Fruit fly (Drosophila melanogaster): ENCODE results near the gene pes.

The pes gene

DNA sequence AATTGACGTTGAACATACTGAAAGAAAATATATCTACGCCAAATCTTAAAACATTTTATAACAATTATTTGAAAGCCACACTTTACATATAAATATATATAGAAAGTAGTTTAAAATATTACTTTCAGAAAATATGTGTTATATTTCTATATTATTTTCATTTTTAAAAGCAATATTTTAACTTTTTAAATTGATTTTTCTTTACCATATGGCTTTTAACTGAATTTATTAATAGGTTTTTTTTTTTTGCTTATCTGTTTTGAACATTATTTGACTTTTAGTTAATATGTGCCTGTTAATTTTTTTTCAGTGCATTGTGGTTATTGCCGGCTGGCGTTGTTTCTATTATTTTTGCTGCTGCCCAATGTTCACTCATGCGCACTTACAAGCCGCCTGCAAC, 25.9 kb downstream of the pes start:
- TF ChIP-seq gl (tag; optimal IDR thresholded peaks at IDR 0.05) (no peak), CG13204 (GFP tag; optimal IDR thresholded peaks at IDR 0.05) (no peak), CG8301 (tag; optimal IDR thresholded peaks at IDR 0.05) (peak; percentile 57), CG9948 (tag; optimal IDR thresholded peaks at IDR 0.05) (peak; percentile 59), CG15710 (tag; optimal IDR thresholded peaks at IDR 0.05) (peak; percentile 32), CG17806 (tag; optimal IDR thresholded peaks at IDR 0.05) (peak; percentile 43), D1 (tag; optimal IDR thresholded peaks at IDR 0.05) (peak; percentile 63), rn (GFP tag; IDR thresholded peaks at IDR 0.05) (no peak), CG34367 (tag; optimal IDR thresholded peaks at IDR 0.05) (no peak), Pif1B (GFP tag; optimal IDR thresholded peaks at IDR 0.05) (no peak), EcR (GFP tag; optimal IDR thresholded peaks at IDR 0.05) (no peak), CG10348 (GFP tag; IDR thresholded peaks at IDR 0.05) (no peak), Snoo (tag; optimal IDR thresholded peaks at IDR 0.05) (no peak), CG8159 (tag; optimal IDR thresholded peaks at IDR 0.05) (peak; percentile 73), Pif1A (GFP tag; optimal IDR thresholded peaks at IDR 0.05) (no peak), CG32121 (GFP tag; IDR thresholded peaks at IDR 0.05) (peak; percentile 41; the same call in 1 of the 2 replicates), fd96Ca (GFP tag; IDR thresholded peaks at IDR 0.05) (no peak), CG12605 (GFP tag; IDR thresholded peaks at IDR 0.05) (no peak), Ets98B (GFP tag; IDR thresholded peaks at IDR 0.05) (peak; percentile 39; the same call in 1 of the 2 replicates), CG4496 (GFP tag; IDR thresholded peaks at IDR 0.05) (0 out of 3 replicates have a peak, but pooled peaks have one; percentile 23), CG14655 (GFP tag; optimal IDR thresholded peaks at IDR 0.05) (peak; percentile 64)

DNA sequence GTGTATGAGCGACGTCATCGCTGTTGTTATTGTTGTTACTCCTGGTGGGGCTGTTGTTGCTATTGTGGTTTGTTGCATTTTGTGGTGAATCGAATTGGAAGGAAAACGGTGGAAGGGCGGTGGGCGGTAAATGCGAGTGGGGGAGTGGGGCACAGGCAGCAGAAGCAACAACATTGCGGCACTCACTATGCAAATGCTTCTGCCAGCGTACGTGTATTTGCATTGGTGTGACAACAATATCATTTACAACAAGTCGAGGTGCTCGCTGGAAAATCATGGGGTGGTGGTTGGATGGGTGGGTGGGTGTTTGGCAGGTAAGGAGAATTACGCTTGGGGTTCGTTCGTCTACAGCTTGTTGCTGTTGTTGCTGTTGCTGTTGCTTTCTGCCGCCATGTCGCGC, 26.3 kb downstream of the pes start:
- TF ChIP-seq CG4496 (GFP tag; IDR thresholded peaks at IDR 0.05) (0 out of 3 replicates have a peak, but pooled peaks have one; percentile 14), CG9948 (tag; optimal IDR thresholded peaks at IDR 0.05) (no peak)

DNA sequence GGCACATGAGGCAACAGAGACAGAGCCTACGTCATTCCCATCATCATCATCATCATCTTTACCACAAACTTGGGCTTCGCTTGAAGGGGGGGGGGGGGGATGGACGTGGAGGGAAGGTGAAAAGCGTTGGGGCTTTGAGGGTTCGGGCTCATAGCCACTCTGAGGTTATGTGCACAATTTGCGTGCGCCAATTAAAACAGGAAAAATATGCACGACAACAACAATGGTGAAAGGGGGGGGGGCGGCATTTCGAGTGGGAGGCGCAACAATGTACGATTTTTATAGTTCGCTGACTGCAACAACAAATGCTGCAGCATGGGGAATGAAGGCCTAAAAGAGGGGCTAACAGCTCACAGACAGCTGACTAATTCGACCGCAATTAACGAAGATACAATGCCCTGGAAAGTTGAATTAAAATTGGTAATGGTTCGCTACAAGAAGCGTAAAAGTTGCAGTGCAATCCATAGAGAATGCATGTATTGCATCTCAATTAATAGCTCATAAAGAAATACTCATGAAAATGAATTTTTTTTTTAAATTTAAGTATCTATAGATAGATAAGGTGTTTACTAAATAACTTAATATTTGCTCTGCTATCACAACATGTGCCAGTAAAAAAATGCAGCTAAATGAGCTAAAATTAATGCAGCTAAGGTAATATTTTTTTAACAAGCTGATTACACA, 27.0 kb downstream of the pes start:
- TF ChIP-seq CG17806 (tag; optimal IDR thresholded peaks at IDR 0.05) = no peak
- no peak for TF ChIP-seq Pif1B (GFP tag; optimal IDR thresholded peaks at IDR 0.05)
- no peak for TF ChIP-seq CG8159 (tag; optimal IDR thresholded peaks at IDR 0.05)
- TF ChIP-seq CG10348 (GFP tag; IDR thresholded peaks at IDR 0.05) = no peak
- peak; percentile 25 for TF ChIP-seq CG14655 (GFP tag; optimal IDR thresholded peaks at IDR 0.05)
- no peak for TF ChIP-seq gl (tag; optimal IDR thresholded peaks at IDR 0.05)
- TF ChIP-seq rn (GFP tag; IDR thresholded peaks at IDR 0.05) = no peak
- peak; percentile 35 for TF ChIP-seq EcR (GFP tag; optimal IDR thresholded peaks at IDR 0.05)
- no peak for TF ChIP-seq CG32121 (GFP tag; IDR thresholded peaks at IDR 0.05)
- TF ChIP-seq Snoo (tag; optimal IDR thresholded peaks at IDR 0.05) = no peak
- TF ChIP-seq D1 (tag; optimal IDR thresholded peaks at IDR 0.05) = no peak
- TF ChIP-seq Pif1A (GFP tag; optimal IDR thresholded peaks at IDR 0.05) = no peak
- no peak for TF ChIP-seq CG12605 (GFP tag; IDR thresholded peaks at IDR 0.05)

DNA sequence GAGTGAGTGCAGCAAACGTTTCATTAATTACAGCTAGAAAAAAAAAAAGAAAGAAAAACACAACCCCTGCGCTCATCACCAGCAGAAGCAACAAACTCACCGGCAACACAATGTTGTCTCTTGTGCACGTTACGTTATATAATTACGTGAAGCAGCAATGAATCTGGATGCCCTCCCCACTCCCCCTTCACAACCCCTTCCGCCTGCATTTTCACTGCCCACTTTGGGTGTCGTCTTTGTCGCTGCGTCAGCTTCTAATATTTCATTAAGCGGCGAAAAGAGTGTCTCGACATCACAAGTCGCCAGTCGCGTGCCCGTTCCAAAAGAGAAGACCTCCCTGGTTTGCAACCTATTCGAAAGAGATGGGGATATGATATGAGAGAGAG, 27.5 kb downstream of the pes start:
- TF ChIP-seq CG10348 (GFP tag; IDR thresholded peaks at IDR 0.05) (no peak), Pif1A (GFP tag; optimal IDR thresholded peaks at IDR 0.05) (no peak), CG32121 (GFP tag; IDR thresholded peaks at IDR 0.05) (no peak), rn (GFP tag; IDR thresholded peaks at IDR 0.05) (no peak), CG9948 (tag; optimal IDR thresholded peaks at IDR 0.05) (no peak), CG14655 (GFP tag; optimal IDR thresholded peaks at IDR 0.05) (no peak), CG8301 (tag; optimal IDR thresholded peaks at IDR 0.05) (no peak), Snoo (tag; optimal IDR thresholded peaks at IDR 0.05) (no peak), CG12605 (GFP tag; IDR thresholded peaks at IDR 0.05) (no peak), Ets98B (GFP tag; IDR thresholded peaks at IDR 0.05) (no peak), CG13204 (GFP tag; optimal IDR thresholded peaks at IDR 0.05) (no peak), fd96Ca (GFP tag; IDR thresholded peaks at IDR 0.05) (no peak), gl (tag; optimal IDR thresholded peaks at IDR 0.05) (no peak), CG4496 (GFP tag; IDR thresholded peaks at IDR 0.05) (no peak), Pif1B (GFP tag; optimal IDR thresholded peaks at IDR 0.05) (no peak), CG15710 (tag; optimal IDR thresholded peaks at IDR 0.05) (no peak), D1 (tag; optimal IDR thresholded peaks at IDR 0.05) (no peak)

DNA sequence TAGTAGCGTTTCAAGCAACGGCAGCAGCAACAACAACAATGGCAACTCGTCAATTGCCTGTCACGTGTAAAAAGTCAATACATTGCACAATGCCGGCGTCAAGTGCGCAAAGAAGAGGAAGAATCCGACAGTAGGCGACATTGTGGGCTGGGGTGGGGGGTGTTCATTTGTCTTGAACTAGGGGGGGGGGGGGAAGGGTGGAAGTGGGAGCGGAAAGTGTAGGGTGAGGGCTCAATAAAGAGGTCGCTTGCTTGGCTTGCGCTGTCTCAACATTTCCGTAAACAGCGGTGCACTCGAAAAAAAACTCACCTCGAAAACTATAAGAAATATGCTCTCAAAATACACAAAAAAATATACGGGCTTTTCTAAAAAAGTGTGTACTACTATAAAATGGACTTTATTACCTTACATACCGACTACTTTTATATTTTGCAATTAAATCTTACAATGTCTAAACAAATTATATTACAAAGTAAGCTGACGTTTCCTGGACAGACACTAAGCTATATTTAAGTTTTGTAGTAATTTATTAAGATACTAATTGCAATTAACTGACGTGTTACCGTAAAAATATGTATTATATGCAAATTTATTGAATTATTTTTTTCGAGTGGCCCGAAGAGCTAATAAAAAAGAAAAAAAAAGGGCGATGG, 28.1 kb downstream of the pes start:
- TF ChIP-seq CG13204 (GFP tag; optimal IDR thresholded peaks at IDR 0.05) = no peak
- TF ChIP-seq D1 (tag; optimal IDR thresholded peaks at IDR 0.05) = peak; percentile 19
- TF ChIP-seq CG15710 (tag; optimal IDR thresholded peaks at IDR 0.05) = peak; percentile 1
- no peak for TF ChIP-seq CG12605 (GFP tag; IDR thresholded peaks at IDR 0.05)
- TF ChIP-seq Ets98B (GFP tag; IDR thresholded peaks at IDR 0.05) = no peak; the same call in 1 of the 2 replicates
- peak; percentile 61 for TF ChIP-seq CG14655 (GFP tag; optimal IDR thresholded peaks at IDR 0.05)
- peak; percentile 27 for TF ChIP-seq Pif1A (GFP tag; optimal IDR thresholded peaks at IDR 0.05)
- TF ChIP-seq CG8301 (tag; optimal IDR thresholded peaks at IDR 0.05) = peak; percentile 52
- peak; percentile 44 for TF ChIP-seq CG17806 (tag; optimal IDR thresholded peaks at IDR 0.05)
- TF ChIP-seq CG9948 (tag; optimal IDR thresholded peaks at IDR 0.05) = peak; percentile 42
- TF ChIP-seq CG8159 (tag; optimal IDR thresholded peaks at IDR 0.05) = peak; percentile 47
- peak; percentile 5 for TF ChIP-seq CG34367 (tag; optimal IDR thresholded peaks at IDR 0.05)
- no peak for TF ChIP-seq Snoo (tag; optimal IDR thresholded peaks at IDR 0.05)
- peak; percentile 18 for TF ChIP-seq EcR (GFP tag; optimal IDR thresholded peaks at IDR 0.05)
- no peak for TF ChIP-seq Pif1B (GFP tag; optimal IDR thresholded peaks at IDR 0.05)
- no peak for TF ChIP-seq CG32121 (GFP tag; IDR thresholded peaks at IDR 0.05)
- TF ChIP-seq fd96Ca (GFP tag; IDR thresholded peaks at IDR 0.05) = no peak
- TF ChIP-seq gl (tag; optimal IDR thresholded peaks at IDR 0.05) = no peak
- TF ChIP-seq rn (GFP tag; IDR thresholded peaks at IDR 0.05) = no peak
